Fruit fly (Drosophila melanogaster) whole organism, wandering third instar larva: ENCODE measurements around the gene CCT2.

Experiments
- Abd-B ChIP-seq: fragments of >200 bp; optimal IDR thresholded peaks from 2 replicates; lab custom pipeline; 2017; ENCODE audit warnings: missing biosample characterization, missing genetic modification characterization
- CG9705 ChIP-seq: fragments of 200-800 bp; sonication (Bioruptor generic); optimal IDR thresholded peaks from 2 replicates; lab custom pipeline; 2018; ENCODE audit warnings: missing biosample characterization, mild to moderate bottlenecking, missing genetic modification characterization
- CrebA ChIP-seq: fragments of 200-800 bp; sonication (Bioruptor generic); optimal IDR thresholded peaks from 2 replicates; lab custom pipeline; 2016; ENCODE audit warnings: missing biosample characterization, mild to moderate bottlenecking, missing genetic modification characterization, borderline replicate concordance
- Dfd ChIP-seq: fragments of >200 bp; optimal IDR thresholded peaks from 2 replicates; lab custom pipeline; 2017; ENCODE audit warnings: missing biosample characterization, missing genetic modification characterization
- Dif ChIP-seq: fragments of 200-275, 200-300 bp; sonication (Bioruptor generic); optimal IDR thresholded peaks from 2 replicates; lab custom pipeline; 2018; ENCODE audit warnings: missing biosample characterization, missing genetic modification characterization; ENCODE audit not compliant: partially characterized antibody
- GATAd ChIP-seq: sonication (Bioruptor generic); optimal IDR thresholded peaks from 2 replicates; lab custom pipeline; 2016; ENCODE audit warnings: missing biosample characterization, missing genetic modification characterization
- HLH106 ChIP-seq: fragments of 200-800 bp; optimal IDR thresholded peaks from 3 replicates; lab custom pipeline; 2019; ENCODE audit warnings: missing biosample characterization, mild to moderate bottlenecking, missing genetic modification characterization, moderate library complexity
- Hr78 ChIP-seq: fragments of >200 bp; optimal IDR thresholded peaks from 2 replicates; lab custom pipeline; 2017; ENCODE audit warnings: missing biosample characterization, missing genetic modification characterization
- Jra ChIP-seq: sonication (Bioruptor generic); optimal IDR thresholded peaks from 2 replicates; lab custom pipeline; 2016; ENCODE audit warnings: missing biosample characterization, missing genetic modification characterization
- Myc ChIP-seq: fragments of >200 bp; optimal IDR thresholded peaks from 2 replicates; lab custom pipeline; 2017
- OdsH ChIP-seq: fragments of 200-800 bp; sonication (Bioruptor generic); optimal IDR thresholded peaks from 2 replicates; lab custom pipeline; 2016; ENCODE audit warnings: missing biosample characterization, mild to moderate bottlenecking, missing genetic modification characterization
- Rel ChIP-seq, 2 experiments: fragments of 200-800 bp; sonication (Bioruptor generic) in 1 of 2; optimal IDR thresholded peaks; 2 replicates in 1 of 2; 3 replicates in 1 of 2; lab custom pipeline; 2016 to 2019; ENCODE audit warnings: mild to moderate bottlenecking in 2 of 2, missing biosample characterization in 2 of 2, missing genetic modification characterization in 2 of 2, moderate library complexity in 1 of 2
- Sp1 ChIP-seq: fragments of 200-800 bp; sonication (Bioruptor generic); optimal IDR thresholded peaks from 3 replicates; lab custom pipeline; 2019; ENCODE audit warnings: missing biosample characterization, mild to moderate bottlenecking, missing genetic modification characterization, moderate library complexity
- brk ChIP-seq: fragments of 200-800 bp; sonication (Bioruptor generic); optimal IDR thresholded peaks from 2 replicates; lab custom pipeline; 2016; ENCODE audit warnings: missing biosample characterization, mild to moderate bottlenecking, missing genetic modification characterization
- dmrt93B ChIP-seq: fragments of 200-800 bp; sonication (Bioruptor generic); optimal IDR thresholded peaks from 2 replicates; lab custom pipeline; 2018; ENCODE audit warnings: missing biosample characterization, mild to moderate bottlenecking, missing genetic modification characterization
- dsf ChIP-seq: sonication (Bioruptor generic); optimal IDR thresholded peaks from 2 replicates; lab custom pipeline; 2016; ENCODE audit warnings: missing biosample characterization, missing genetic modification characterization, borderline replicate concordance
- ey ChIP-seq: fragments of 200-800 bp; sonication (Bioruptor generic); optimal IDR thresholded peaks from 2 replicates; lab custom pipeline; 2016; ENCODE audit warnings: missing biosample characterization, missing genetic modification characterization
- foxo ChIP-seq, 2 experiments: fragments of 200-800 bp; sonication (Bioruptor generic); optimal IDR thresholded peaks; 2 replicates in 1 of 2; 3 replicates in 1 of 2; lab custom pipeline; 2016 to 2017; ENCODE audit warnings: missing biosample characterization in 2 of 2, missing genetic modification characterization in 2 of 2
- fru ChIP-seq: fragments of 200-800 bp; sonication (Bioruptor generic); optimal IDR thresholded peaks from 3 replicates; lab custom pipeline; 2016; ENCODE audit warnings: missing biosample characterization, mild to moderate bottlenecking, missing genetic modification characterization
- h ChIP-seq: fragments of 200-800 bp; sonication (Bioruptor generic); optimal IDR thresholded peaks from 3 replicates; lab custom pipeline; 2016; ENCODE audit warnings: missing biosample characterization, mild to moderate bottlenecking, missing genetic modification characterization
- jim ChIP-seq: fragments of 175-275, 200-325 bp; sonication (Bioruptor generic); optimal IDR thresholded peaks from 2 replicates; lab custom pipeline; 2016; ENCODE audit warnings: missing biosample characterization, mild to moderate bottlenecking, missing genetic modification characterization
- lola ChIP-seq: fragments of >200 bp; optimal IDR thresholded peaks from 2 replicates; lab custom pipeline; 2017; ENCODE audit warnings: missing biosample characterization, missing genetic modification characterization
- pan ChIP-seq: fragments of >200 bp; optimal IDR thresholded peaks from 2 replicates; lab custom pipeline; 2017
- psq ChIP-seq: fragments of 200-800 bp; sonication (Bioruptor generic); optimal IDR thresholded peaks from 3 replicates; lab custom pipeline; 2017; ENCODE audit warnings: missing biosample characterization, mild to moderate bottlenecking, missing genetic modification characterization, moderate library complexity
- rgr ChIP-seq: fragments of 200-800 bp; sonication (Bioruptor generic); optimal IDR thresholded peaks from 3 replicates; lab custom pipeline; 2016; ENCODE audit warnings: missing biosample characterization, mild to moderate bottlenecking, missing genetic modification characterization
- sv ChIP-seq: fragments of 200-800 bp; sonication (Bioruptor generic); optimal IDR thresholded peaks from 3 replicates; lab custom pipeline; 2016; ENCODE audit warnings: missing biosample characterization, missing genetic modification characterization
- woc ChIP-seq: sonication (Bioruptor generic); optimal IDR thresholded peaks from 2 replicates; lab custom pipeline; 2016; ENCODE audit warnings: missing biosample characterization, mild to moderate bottlenecking, missing genetic modification characterization

Gene CCT2

DNA sequence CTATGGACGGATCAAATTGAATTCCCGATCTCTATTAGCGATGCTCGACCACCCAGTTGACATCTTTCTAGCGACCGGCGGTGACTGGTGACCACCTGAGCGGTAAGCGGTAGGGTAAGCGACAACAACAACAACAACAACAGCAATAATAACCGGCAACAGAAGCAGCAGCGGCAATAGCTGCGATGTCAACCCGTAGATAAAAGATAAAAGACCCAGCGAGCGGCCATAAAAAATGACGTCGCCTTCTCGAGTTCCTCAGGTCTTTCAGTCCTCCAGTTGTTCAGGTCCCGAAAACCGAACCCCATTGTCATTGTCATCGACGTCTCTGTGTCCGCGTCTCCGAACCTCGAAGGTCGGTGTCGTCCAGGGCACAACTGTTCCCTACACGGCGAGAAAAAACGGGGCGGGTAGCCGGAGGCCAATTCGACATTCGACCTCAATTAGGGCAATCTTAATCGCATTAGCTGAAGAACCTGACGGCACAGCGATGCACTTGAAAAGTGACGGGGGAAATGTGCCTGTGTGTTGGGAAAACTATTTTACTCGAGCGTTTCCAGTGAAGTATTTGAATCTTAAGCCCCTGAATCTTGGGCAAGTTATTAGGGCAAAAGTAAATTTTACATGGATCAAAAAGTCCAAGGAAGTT is 43.4 kb downstream of the CCT2 start:
- TF ChIP-seq Rel (GFP tag; optimal IDR thresholded peaks at IDR 0.05; lab: Kevin White, UChicago), result no peak
- TF ChIP-seq Rel (tag; optimal IDR thresholded peaks at IDR 0.05; lab: Kevin White, UChicago), result no peak
- no peak for TF ChIP-seq pan
- TF ChIP-seq woc (GFP tag; lab: Kevin White, UChicago), result no peak
- TF ChIP-seq, all 38 proteins: peak for 0

DNA sequence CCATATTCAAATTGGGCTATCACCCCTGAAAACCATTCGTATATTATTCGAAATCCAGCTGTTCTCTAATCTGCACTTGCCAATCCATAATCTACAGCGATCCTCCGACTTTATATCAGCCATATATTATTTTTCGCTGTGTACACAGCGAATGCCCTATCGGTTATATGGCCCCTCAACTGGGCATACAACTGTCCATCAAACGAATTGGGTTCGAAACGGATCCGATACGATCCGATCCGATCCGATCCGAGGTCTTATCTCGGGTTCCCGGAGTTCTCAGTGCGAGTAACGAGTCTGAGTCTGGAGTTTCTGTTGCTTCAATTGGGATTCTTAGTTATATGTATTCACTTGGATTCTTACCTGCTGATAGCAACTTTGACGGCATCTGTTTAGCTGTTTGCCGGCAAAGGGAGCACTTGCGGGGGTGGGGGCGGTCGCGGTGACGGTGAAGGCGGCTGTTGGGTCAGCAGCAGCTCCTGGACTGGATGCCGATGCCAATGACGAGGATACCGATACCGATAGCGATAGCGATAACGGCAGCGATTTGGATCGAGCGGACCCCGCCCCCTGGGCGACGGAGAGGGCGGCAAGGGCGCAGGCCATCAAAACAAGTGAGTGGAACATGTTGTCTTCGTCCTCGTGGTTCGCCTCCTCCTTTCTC is 44.4 kb downstream of the CCT2 start:
- TF ChIP-seq dmrt93B (GFP tag; lab: Kevin White, UChicago) (no peak), CG9705 (GFP tag; lab: Kevin White, UChicago) (no peak), Hr78 (GFP tag; lab: Kevin White, UChicago) (no peak), sv (GFP tag; lab: Kevin White, UChicago) (no peak), Abd-B (GFP tag; lab: Kevin White, UChicago) (no peak), brk (GFP tag; lab: Kevin White, UChicago) (no peak), lola (GFP tag; lab: Kevin White, UChicago) (no peak), pan (no peak), OdsH (GFP tag; lab: Kevin White, UChicago) (no peak)

DNA sequence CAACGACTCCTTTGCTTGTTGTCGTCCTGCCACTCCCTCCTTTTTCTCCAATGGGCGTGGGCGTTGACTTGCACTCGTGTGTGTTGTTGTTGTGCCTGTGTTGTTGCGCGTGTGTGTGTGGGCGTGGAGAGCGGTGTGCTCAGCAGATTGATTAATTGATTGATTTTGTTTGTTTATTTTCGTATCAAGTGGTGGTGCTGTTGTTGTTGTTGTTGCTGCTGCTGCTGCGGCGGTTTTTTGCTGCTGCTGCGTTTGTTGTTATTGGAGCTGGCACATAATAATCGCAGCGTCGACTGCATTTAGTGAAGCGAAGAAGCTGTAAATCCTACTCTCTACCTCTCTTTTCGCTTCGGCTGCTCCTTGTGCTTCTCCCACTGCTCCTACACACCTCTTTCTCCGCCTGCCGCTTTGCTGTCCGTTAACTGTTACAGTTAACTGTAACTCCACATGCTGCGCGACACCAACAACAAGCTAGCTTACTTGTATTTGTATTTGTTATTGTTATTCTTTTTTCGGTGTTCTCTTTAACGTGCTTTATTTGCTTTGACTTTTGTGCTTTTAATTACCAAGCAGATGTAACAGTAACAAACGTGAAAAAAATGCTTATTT is 45.0 kb downstream of the CCT2 start:
- TF ChIP-seq Dfd (GFP tag; lab: Kevin White, UChicago), result peak; percentile 22
- no peak for TF ChIP-seq HLH106 (tag; lab: Kevin White, UChicago)
- TF ChIP-seq, all 38 proteins: peak for 1

DNA sequence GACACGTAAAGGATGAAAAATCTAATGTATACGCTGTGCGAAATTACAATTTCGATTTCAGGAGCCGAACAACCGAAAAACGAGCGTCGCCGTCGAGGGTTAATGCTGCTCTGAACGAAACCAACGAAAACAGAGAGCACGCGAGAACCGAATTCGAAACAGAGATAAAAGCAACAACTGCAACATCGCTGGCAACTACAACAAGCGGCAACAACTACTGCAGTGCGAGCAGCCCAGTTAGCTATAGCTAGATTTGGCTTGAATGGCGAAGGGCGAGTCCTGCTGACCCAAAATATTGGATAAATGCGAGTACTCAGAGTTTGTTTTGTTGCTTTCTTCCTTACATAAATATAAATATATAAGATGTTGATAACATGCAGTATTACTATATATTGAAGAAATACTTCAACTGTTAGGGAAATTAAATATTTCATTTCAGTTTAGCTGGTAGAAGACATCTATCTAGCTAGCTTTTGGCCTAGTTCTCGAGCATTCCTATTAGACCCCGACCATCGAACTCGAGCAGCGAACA is 45.7 kb downstream of the CCT2 start, which contains the start of gene fend:
Gene fend (minus strand): TSS at position 178 of the 532 bp plus-strand sequence.
- TF ChIP-seq fru (GFP tag; lab: Kevin White, UChicago), result peak; percentile 22
- TF ChIP-seq dmrt93B (GFP tag; lab: Kevin White, UChicago), result no peak
- TF ChIP-seq GATAd (GFP tag; lab: Kevin White, UChicago), result no peak
- no peak for TF ChIP-seq Dif (GFP tag; lab: Kevin White, UChicago)
- TF ChIP-seq rgr (GFP tag; lab: Kevin White, UChicago), result peak; percentile 26
- no peak for TF ChIP-seq Abd-B (GFP tag; lab: Kevin White, UChicago)
- TF ChIP-seq foxo (GFP tag; optimal IDR thresholded peaks at IDR 0.05; lab: Kevin White, UChicago), result peak in 1 of 2 experiments; percentile 15
- TF ChIP-seq ey, result no peak
- peak; percentile 92 for TF ChIP-seq Myc (lab: Kevin White, UChicago)
- peak; percentile 27 for TF ChIP-seq h (GFP tag; lab: Kevin White, UChicago)
- TF ChIP-seq psq (GFP tag; lab: Kevin White, UChicago), result peak; percentile 28
- peak; percentile 32 for TF ChIP-seq CG9705 (GFP tag; lab: Kevin White, UChicago)
- no peak for TF ChIP-seq OdsH (GFP tag; lab: Kevin White, UChicago)
- TF ChIP-seq brk (GFP tag; lab: Kevin White, UChicago), result peak; percentile 17
- TF ChIP-seq Sp1, result peak; percentile 41
- TF ChIP-seq HLH106 (tag; lab: Kevin White, UChicago), result peak; percentile 18
- TF ChIP-seq lola (GFP tag; lab: Kevin White, UChicago), result no peak
- no peak for TF ChIP-seq Dfd (GFP tag; lab: Kevin White, UChicago)
- TF ChIP-seq woc (GFP tag; lab: Kevin White, UChicago), result peak; percentile 76
- no peak for TF ChIP-seq pan
- TF ChIP-seq dsf, result no peak
- TF ChIP-seq Jra (GFP tag; lab: Kevin White, UChicago), result no peak
- TF ChIP-seq CrebA (GFP tag; lab: Kevin White, UChicago), result no peak
- TF ChIP-seq jim (GFP tag; lab: Kevin White, UChicago), result no peak
